Fruit fly (Drosophila melanogaster) whole organism, embryonic: ENCODE measurements around the gene mthl1.

Experiments
- Adf1 ChIP-seq: fragments of 200-800 bp; sonication (Bioruptor generic); IDR thresholded peaks from 2 replicates; pipeline ENCODE4 v1.3.6; 2022; ENCODE audit warnings: missing biosample characterization, missing genetic modification characterization
- CG10267 ChIP-seq: fragments of 200-800 bp; sonication (Bioruptor generic); optimal IDR thresholded peaks from 2 replicates; lab custom pipeline; 2018; ENCODE audit warnings: missing biosample characterization, mild to moderate bottlenecking, missing genetic modification characterization, moderate library complexity
- CG11504 ChIP-seq: fragments of 200-800 bp; sonication (Bioruptor generic); optimal IDR thresholded peaks from 3 replicates; lab custom pipeline; 2019; ENCODE audit warnings: missing biosample characterization, mild to moderate bottlenecking, missing genetic modification characterization, moderate library complexity
- CG12104 ChIP-seq: fragments of 200-800 bp; sonication (Bioruptor generic); optimal IDR thresholded peaks from 3 replicates; lab custom pipeline; 2016; ENCODE audit warnings: missing biosample characterization, missing genetic modification characterization
- CG15696 ChIP-seq: fragments of 200-800 bp; sonication (Bioruptor generic); optimal IDR thresholded peaks from 2 replicates; lab custom pipeline; 2019; ENCODE audit warnings: missing biosample characterization, mild to moderate bottlenecking, missing genetic modification characterization, moderate library complexity
- CG1603 ChIP-seq: fragments of 200-800 bp; sonication (Bioruptor generic); optimal IDR thresholded peaks from 2 replicates; lab custom pipeline; 2019; ENCODE audit warnings: missing biosample characterization, mild to moderate bottlenecking, missing genetic modification characterization, moderate library complexity
- CG17385 ChIP-seq: fragments of 200-800 bp; sonication (Bioruptor generic); optimal IDR thresholded peaks from 3 replicates; lab custom pipeline; 2018; ENCODE audit warnings: missing biosample characterization, mild to moderate bottlenecking, missing genetic modification characterization
- CG18599 ChIP-seq: fragments of 200-800 bp; sonication (Bioruptor generic); optimal IDR thresholded peaks from 3 replicates; lab custom pipeline; 2017; ENCODE audit warnings: missing biosample characterization, missing genetic modification characterization, mild to moderate bottlenecking, moderate library complexity, missing genetic modification reagents
- CG30431 ChIP-seq: fragments of 200-800 bp; sonication (Bioruptor generic); optimal IDR thresholded peaks from 2 replicates; lab custom pipeline; 2017; ENCODE audit warnings: missing biosample characterization, missing genetic modification characterization
- CG3281 ChIP-seq: fragments of 200-800 bp; sonication (Bioruptor generic); optimal IDR thresholded peaks from 3 replicates; lab custom pipeline; 2017; ENCODE audit warnings: missing biosample characterization, mild to moderate bottlenecking, missing genetic modification characterization
- CG6683 ChIP-seq: fragments of 200-800 bp; sonication (Bioruptor generic); optimal IDR thresholded peaks from 2 replicates; lab custom pipeline; 2017; ENCODE audit warnings: missing biosample characterization, mild to moderate bottlenecking, missing genetic modification characterization, missing genetic modification reagents
- CG6689 ChIP-seq: fragments of 200-800 bp; sonication (Bioruptor generic); IDR thresholded peaks from 2 replicates; pipeline ENCODE4 v1.3.6; 2022; ENCODE audit warnings: missing biosample characterization, missing genetic modification characterization
- CG6791 ChIP-seq: fragments of 200-800 bp; sonication (Bioruptor generic); IDR thresholded peaks from 3 replicates; pipeline ENCODE4 v1.3.6; 2022; ENCODE audit warnings: missing biosample characterization, missing genetic modification characterization; ENCODE audit not compliant: partially characterized antibody
- CTCF ChIP-seq: fragments of 200-800 bp; sonication (Bioruptor generic); optimal IDR thresholded peaks from 2 replicates; lab custom pipeline; 2017; ENCODE audit warnings: missing biosample characterization, mild to moderate bottlenecking, missing genetic modification characterization, moderate library complexity
- Camta ChIP-seq: fragments of 200-800 bp; sonication (Bioruptor generic); optimal IDR thresholded peaks from 2 replicates; lab custom pipeline; 2016; ENCODE audit warnings: missing biosample characterization, missing genetic modification characterization
- D ChIP-seq, 2 experiments: fragments of 200-800 bp in 1 of 2; fragments of >200 bp in 1 of 2; sonication (Bioruptor generic) in 1 of 2; optimal IDR thresholded peaks; 2 replicates in 1 of 2; 3 replicates in 1 of 2; lab custom pipeline; 2017; ENCODE audit warnings: mild to moderate bottlenecking in 1 of 2, missing biosample characterization in 1 of 2, missing genetic modification characterization in 1 of 2, missing genetic modification reagents in 1 of 2
- Dad ChIP-seq: fragments of 200-800 bp; sonication (Bioruptor generic); optimal IDR thresholded peaks from 3 replicates; lab custom pipeline; 2016; ENCODE audit warnings: missing biosample characterization, missing genetic modification characterization
- Dek ChIP-seq: fragments of 200-800 bp; sonication (Bioruptor generic); optimal IDR thresholded peaks from 3 replicates; lab custom pipeline; 2019; ENCODE audit warnings: missing biosample characterization, mild to moderate bottlenecking, missing genetic modification characterization, moderate library complexity
- Doc2 ChIP-seq: fragments of 200-800 bp; sonication (Bioruptor generic); IDR thresholded peaks from 2 replicates; pipeline ENCODE4 v1.3.6; 2022; ENCODE audit warnings: missing biosample characterization, missing genetic modification characterization
- E2f1 ChIP-seq: fragments of 200-800 bp; sonication (Bioruptor generic); IDR thresholded peaks from 2 replicates; pipeline ENCODE4 v1.3.6; 2022; ENCODE audit warnings: missing biosample characterization, missing genetic modification characterization
- Ets65A ChIP-seq: fragments of 200-800 bp; sonication (Bioruptor generic); peaks from one replicate; lab custom pipeline; 2016; ENCODE audit warnings: missing biosample characterization, missing genetic modification characterization
- Fer3 ChIP-seq: fragments of 200-800 bp; sonication (Bioruptor generic); optimal IDR thresholded peaks from 2 replicates; lab custom pipeline; 2018; ENCODE audit warnings: missing biosample characterization, mild to moderate bottlenecking, missing genetic modification characterization, moderate library complexity
- Hand ChIP-seq: fragments of 200-800 bp; sonication (Bioruptor generic); optimal IDR thresholded peaks from 2 replicates; lab custom pipeline; 2017; ENCODE audit warnings: mild to moderate bottlenecking, missing biosample characterization, missing genetic modification reagents, missing genetic modification characterization
- Hey ChIP-seq: fragments of 200-800 bp; sonication (Bioruptor generic); optimal IDR thresholded peaks from 3 replicates; lab custom pipeline; 2018; ENCODE audit warnings: missing biosample characterization, mild to moderate bottlenecking, missing genetic modification characterization
- Hr78 ChIP-seq, 2 experiments: fragments of 200-800 bp in 1 of 2; fragments of >200 bp in 1 of 2; sonication (Bioruptor generic) in 1 of 2; optimal IDR thresholded peaks; 2 replicates each; lab custom pipeline; 2017 to 2019; ENCODE audit warnings: missing biosample characterization in 2 of 2, missing genetic modification characterization in 2 of 2, mild to moderate bottlenecking in 1 of 2, moderate library complexity in 1 of 2
- Hsf ChIP-seq: fragments of 200-800 bp; sonication (Bioruptor generic); optimal IDR thresholded peaks from 3 replicates; lab custom pipeline; 2016; ENCODE audit warnings: missing biosample characterization, missing genetic modification characterization
- MBD-R2 ChIP-seq: fragments of 200-800 bp; sonication (Bioruptor generic); IDR thresholded peaks from 2 replicates; pipeline ENCODE4 v1.3.6; 2022; ENCODE audit warnings: missing biosample characterization, missing genetic modification characterization
- Nf-YA ChIP-seq: fragments of 200-800 bp; sonication (Bioruptor generic); IDR thresholded peaks from 2 replicates; pipeline ENCODE4 v1.3.6; 2022; ENCODE audit warnings: missing biosample characterization, missing genetic modification characterization
- Opbp ChIP-seq: fragments of 200-800 bp; sonication (Bioruptor generic); IDR thresholded peaks from 3 replicates; pipeline ENCODE4 v1.3.6; 2022; ENCODE audit warnings: missing biosample characterization, missing genetic modification characterization; ENCODE audit not compliant: partially characterized antibody
- Sry-β ChIP-seq: fragments of 200-800 bp; sonication (Bioruptor generic); optimal IDR thresholded peaks from 2 replicates; lab custom pipeline; 2018; ENCODE audit warnings: missing biosample characterization, mild to moderate bottlenecking, missing genetic modification characterization, moderate library complexity
- TFAM ChIP-seq: fragments of 200-800 bp; sonication (Bioruptor generic); optimal IDR thresholded peaks from 2 replicates; lab custom pipeline; 2017; ENCODE audit warnings: missing biosample characterization, missing genetic modification characterization, inconsistent platforms
- Trl ChIP-seq, 3 experiments: fragments of >200 bp in 2 of 3; fragments of 200-800 bp in 1 of 3; sonication (Bioruptor generic) in 1 of 3; optimal IDR thresholded peaks; 2 replicates in 1 of 3; 3 replicates in 2 of 3; lab custom pipeline; 2016 to 2017; ENCODE audit warnings: missing biosample characterization in 1 of 3, missing genetic modification characterization in 1 of 3
- bsh ChIP-seq, 2 experiments: fragments of 200-800 bp; sonication (Bioruptor generic); optimal IDR thresholded peaks; 2 replicates each; lab custom pipeline; 2017 to 2018; ENCODE audit warnings: mild to moderate bottlenecking in 2 of 2, missing biosample characterization in 2 of 2, missing genetic modification characterization in 2 of 2, moderate library complexity in 1 of 2
- caup ChIP-seq: fragments of 200-800 bp; sonication (Bioruptor generic); optimal IDR thresholded peaks from 3 replicates; lab custom pipeline; 2017; ENCODE audit warnings: missing biosample characterization, mild to moderate bottlenecking, missing genetic modification characterization, moderate library complexity; ENCODE audit not compliant: severe bottlenecking
- corto ChIP-seq: fragments of 200-800 bp; sonication (Bioruptor generic); optimal IDR thresholded peaks from 2 replicates; lab custom pipeline; 2016; ENCODE audit warnings: missing biosample characterization, mild to moderate bottlenecking, missing genetic modification characterization, moderate library complexity
- crc ChIP-seq: fragments of 200-800 bp; sonication (Bioruptor generic); optimal IDR thresholded peaks from 2 replicates; lab custom pipeline; 2016; ENCODE audit warnings: missing biosample characterization, missing genetic modification characterization
- dimm ChIP-seq: fragments of 200-800 bp; sonication (Bioruptor generic); IDR thresholded peaks from 2 replicates; pipeline ENCODE4 v1.3.6; 2022; ENCODE audit warnings: missing biosample characterization, missing genetic modification characterization
- esg ChIP-seq: fragments of 200-800 bp; sonication (Bioruptor generic); conservative IDR thresholded peaks from 2 replicates; pipeline ENCODE4 v1.3.6; 2022; ENCODE audit warnings: missing biosample characterization, missing genetic modification characterization
- fru ChIP-seq: fragments of >200 bp; optimal IDR thresholded peaks from 2 replicates; lab custom pipeline; 2017
- grn ChIP-seq: fragments of 200-800 bp; sonication (Bioruptor generic); optimal IDR thresholded peaks from 3 replicates; lab custom pipeline; 2017; ENCODE audit warnings: missing biosample characterization, missing genetic modification characterization
- hth ChIP-seq: fragments of >200 bp; optimal IDR thresholded peaks from 2 replicates; lab custom pipeline; 2017; ENCODE audit warnings: inconsistent platforms
- lov ChIP-seq, 2 experiments: fragments of 200-800 bp in 1 of 2; fragments of >200 bp in 1 of 2; sonication (Bioruptor generic) in 1 of 2; IDR thresholded peaks in 1 of 2; optimal IDR thresholded peaks in 1 of 2; 2 replicates in 1 of 2; 3 replicates in 1 of 2; pipeline versions ENCODE4 v1.3.6 to Lab custom; 2017 to 2022; ENCODE audit warnings: missing biosample characterization in 1 of 2, missing genetic modification characterization in 1 of 2
- schlank ChIP-seq: fragments of 200-800 bp; sonication (Bioruptor generic); optimal IDR thresholded peaks from 2 replicates; lab custom pipeline; 2018; ENCODE audit warnings: missing biosample characterization, mild to moderate bottlenecking, missing genetic modification characterization
- sens-2 ChIP-seq: fragments of 200-800 bp; sonication (Bioruptor generic); IDR thresholded peaks from 2 replicates; pipeline ENCODE4 v1.3.6; 2022; ENCODE audit warnings: missing biosample characterization, missing genetic modification characterization
- sob ChIP-seq: fragments of 200-800 bp; sonication (Bioruptor generic); IDR thresholded peaks from 2 replicates; pipeline ENCODE4 v1.3.6; 2022; ENCODE audit warnings: missing biosample characterization, missing genetic modification characterization
- trem ChIP-seq: fragments of 200-800 bp; optimal IDR thresholded peaks from 3 replicates; lab custom pipeline; 2019; ENCODE audit warnings: missing biosample characterization, mild to moderate bottlenecking, missing genetic modification characterization, moderate library complexity
- trh ChIP-seq: fragments of 200-800 bp; sonication (Bioruptor generic); optimal IDR thresholded peaks from 2 replicates; lab custom pipeline; 2016; ENCODE audit warnings: missing biosample characterization, missing genetic modification characterization
- twi ChIP-seq: fragments of 200-800 bp; optimal IDR thresholded peaks from 2 replicates; lab custom pipeline; 2019; ENCODE audit warnings: missing biosample characterization, mild to moderate bottlenecking, missing genetic modification characterization, moderate library complexity
- zfh2 ChIP-seq: fragments of 200-800 bp; sonication (Bioruptor generic); optimal IDR thresholded peaks from 2 replicates; lab custom pipeline; 2016; ENCODE audit warnings: missing biosample characterization, missing genetic modification characterization

Gene mthl1

DNA sequence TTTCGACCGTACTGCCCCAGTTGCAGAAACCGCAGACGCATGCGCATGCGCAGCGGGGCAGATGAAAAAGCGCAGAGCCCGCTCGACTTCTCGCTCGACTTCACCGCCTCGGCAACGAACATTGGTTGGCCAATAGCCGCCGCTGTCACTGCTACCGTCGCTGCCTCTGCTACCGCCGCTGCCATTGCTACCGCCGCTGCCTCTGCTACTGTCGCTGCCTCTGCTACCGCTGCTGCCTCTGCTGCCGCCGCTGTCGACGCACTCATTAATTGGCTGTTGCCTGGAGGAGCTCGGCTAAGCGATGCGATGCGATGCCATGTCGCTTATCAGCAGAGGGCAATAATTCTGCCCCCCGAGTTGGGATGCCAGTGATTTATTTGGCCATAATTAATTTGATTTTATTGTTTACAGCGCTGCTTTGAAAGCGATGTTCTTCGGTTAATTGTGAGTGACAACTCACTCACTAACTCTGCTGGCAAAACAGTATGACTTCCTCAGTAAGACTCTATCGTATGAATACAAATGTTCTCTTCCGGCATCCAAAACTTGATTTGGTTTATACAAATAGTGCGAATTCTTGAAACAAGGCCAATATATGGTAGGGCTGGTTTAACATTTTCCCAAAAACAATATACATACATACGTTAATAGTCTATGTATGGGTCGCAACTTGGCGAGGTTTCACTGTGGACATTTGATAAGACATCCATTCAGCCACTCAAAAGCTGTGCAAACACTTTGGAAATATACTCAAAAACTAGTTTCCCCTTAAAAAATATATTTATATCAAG is 30.1 kb downstream of the mthl1 start (continued):
- TF ChIP-seq CG12104 (GFP tag; lab: Kevin White, UChicago) (no peak), CG10267 (tag; lab: Kevin White, UChicago) (no peak), CG1603 (peak; percentile 56), bsh (GFP tag; optimal IDR thresholded peaks at IDR 0.05; lab: Kevin White, UChicago) (peak in 1 of 2 experiments; percentile 20), Sry-β (GFP tag; lab: Kevin White, UChicago) (no peak), hth (no peak), CG11504 (tag; lab: Kevin White, UChicago) (peak; percentile 47), Hand (GFP tag; lab: Kevin White, UChicago) (peak; percentile 10), Camta (no peak), Doc2 (GFP tag; lab: Robert Waterston, UW) (no peak), Nf-YA (GFP tag; lab: Robert Waterston, UW) (no peak), Hr78 (GFP tag; optimal IDR thresholded peaks at IDR 0.05; lab: Kevin White, UChicago) (no peak), Adf1 (GFP tag; lab: Robert Waterston, UW) (peak; percentile 97), CG18599 (GFP tag; lab: Kevin White, UChicago) (peak; percentile 50), esg (GFP tag; lab: Robert Waterston, UW) (no peak), Ets65A (GFP tag; lab: Kevin White, UChicago) (no peak), Opbp (no peak), Trl (optimal IDR thresholded peaks at IDR 0.05; lab: Kevin White, UChicago) (no peak), Trl (GFP tag; optimal IDR thresholded peaks at IDR 0.05; lab: Kevin White, UChicago) (no peak), Hey (tag; lab: Kevin White, UChicago) (no peak), schlank (tag; lab: Kevin White, UChicago) (no peak), twi (tag; lab: Kevin White, UChicago) (no peak), TFAM (GFP tag; lab: Kevin White, UChicago) (no peak), Hsf (no peak), CG30431 (GFP tag; lab: Kevin White, UChicago) (no peak), sob (GFP tag; lab: Robert Waterston, UW) (0 out of 2 replicates have a peak, but pooled peaks have one; percentile 6), E2f1 (GFP tag; lab: Robert Waterston, UW) (no peak), corto (GFP tag; lab: Kevin White, UChicago) (no peak), dimm (GFP tag; lab: Robert Waterston, UW) (no peak), caup (GFP tag; lab: Kevin White, UChicago) (no peak), fru (no peak), CG6683 (GFP tag; lab: Kevin White, UChicago) (no peak), sens-2 (GFP tag; lab: Robert Waterston, UW) (no peak), CG6791 (GFP tag; lab: Robert Waterston, UW) (no peak), Dek (no peak), CG3281 (GFP tag; lab: Kevin White, UChicago) (peak; percentile 45), CG6689 (GFP tag; lab: Robert Waterston, UW) (no peak), CG15696 (tag; lab: Kevin White, UChicago) (no peak), D (optimal IDR thresholded peaks at IDR 0.05; lab: Kevin White, UChicago) (no peak), D (GFP tag; optimal IDR thresholded peaks at IDR 0.05; lab: Kevin White, UChicago) (no peak), CG17385 (peak; percentile 21), trh (GFP tag; lab: Kevin White, UChicago) (no peak), Dad (GFP tag; lab: Kevin White, UChicago) (no peak), Fer3 (peak; percentile 28), zfh2 (peak; percentile 38), trem (tag; lab: Kevin White, UChicago) (no peak), MBD-R2 (GFP tag; lab: Robert Waterston, UW) (no peak), lov (optimal IDR thresholded peaks at IDR 0.05; lab: Kevin White, UChicago) (no peak), lov (GFP tag; IDR thresholded peaks at IDR 0.05; lab: Robert Waterston, UW) (no peak), grn (no peak), crc (GFP tag; lab: Kevin White, UChicago) (no peak), CTCF (GFP tag; lab: Kevin White, UChicago) (no peak)
